Worm (Caenorhabditis elegans): ENCODE results near the gene aqp-5.

DNA sequence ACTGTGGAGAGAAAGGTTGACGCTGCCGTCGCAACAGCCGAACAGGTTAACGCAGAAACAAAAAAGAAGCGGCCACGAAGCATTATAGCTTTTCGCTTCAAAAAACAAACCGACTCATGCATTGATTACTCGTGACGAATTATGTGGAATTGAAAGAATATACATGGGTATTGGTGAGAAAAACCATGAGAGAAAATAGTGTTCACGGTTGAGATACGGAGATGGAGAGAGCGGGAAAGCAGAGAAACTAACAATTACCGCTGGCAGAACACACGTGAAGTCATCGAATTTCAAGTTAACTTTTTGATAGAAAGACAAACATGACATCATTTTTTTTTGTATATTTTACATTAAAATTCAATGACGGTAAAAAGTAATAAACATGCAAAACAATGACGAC is 43.8 kb downstream of the aqp-5 start:
- no peak for TF ChIP-seq tbx-37 (GFP tag; conservative IDR thresholded peaks at IDR 0.05)
- no peak for TF ChIP-seq ama-1 (optimal IDR thresholded peaks at IDR 0.05)
- no peak for TF ChIP-seq F13C5.2 (tag; optimal IDR thresholded peaks at IDR 0.05)
- TF ChIP-seq tra-4 (tag; optimal IDR thresholded peaks at IDR 0.05) = no peak
- TF ChIP-seq B0310.2 (tag; optimal IDR thresholded peaks at IDR 0.05) = no peak
- TF ChIP-seq hmg-4 (GFP tag; optimal IDR thresholded peaks at IDR 0.05) = no peak
- no peak for TF ChIP-seq hmbx-1 (tag; optimal IDR thresholded peaks at IDR 0.05)
- TF ChIP-seq hnd-1 (tag; optimal IDR thresholded peaks at IDR 0.05) = no peak
